Worm (Caenorhabditis elegans) whole organism, L2 larva: ENCODE measurements around the gene popl-1.

Experiments used
- C34F6.9 ChIP-seq: fragments of 150-350 bp; optimal IDR thresholded peaks from 2 replicates; lab custom pipeline; 2014; ENCODE audit warnings: missing biosample characterization, missing genetic modification characterization
- F13H6.1 ChIP-seq: sonication (generic microtip); optimal IDR thresholded peaks from 2 replicates; lab custom pipeline; 2016; ENCODE audit warnings: missing genetic modification characterization, missing compliant biosample characterization
- Y55F3AM.14 ChIP-seq: fragments of 200-800 bp; sonication (Bioruptor generic); optimal IDR thresholded peaks from 2 replicates; lab custom pipeline; 2018; ENCODE audit warnings: mild to moderate bottlenecking, missing genetic modification characterization, missing compliant biosample characterization
- ZK546.5 ChIP-seq: sonication (generic microtip); optimal IDR thresholded peaks from 2 replicates; lab custom pipeline; 2017; ENCODE audit warnings: missing biosample characterization, missing genetic modification characterization
- alr-1 ChIP-seq: fragments of 150-350 bp; optimal IDR thresholded peaks from 2 replicates; lab custom pipeline; 2014; ENCODE audit warnings: missing biosample characterization, missing genetic modification characterization
- aly-2 ChIP-seq: fragments of 150-350 bp; optimal IDR thresholded peaks from 2 replicates; lab custom pipeline; 2014; ENCODE audit warnings: missing biosample characterization, missing genetic modification characterization
- ceh-82 ChIP-seq: fragments of 150-350 bp; optimal IDR thresholded peaks from 2 replicates; lab custom pipeline; 2014; ENCODE audit warnings: missing biosample characterization, missing genetic modification characterization
- crh-2 ChIP-seq: sonication (generic microtip); optimal IDR thresholded peaks from 2 replicates; lab custom pipeline; 2017; ENCODE audit warnings: missing biosample characterization, missing genetic modification characterization
- dmd-4 ChIP-seq: sonication (generic microtip); optimal IDR thresholded peaks from 2 replicates; lab custom pipeline; 2017; ENCODE audit warnings: missing biosample characterization, missing genetic modification characterization
- elt-1 ChIP-seq: fragments of 150-350 bp; optimal IDR thresholded peaks from 2 replicates; lab custom pipeline; 2014; ENCODE audit warnings: missing biosample characterization, missing genetic modification characterization
- fos-1 ChIP-seq: fragments of 150-350 bp; optimal IDR thresholded peaks from 2 replicates; lab custom pipeline; 2014; ENCODE audit warnings: missing biosample characterization, missing genetic modification characterization
- gmeb-1 ChIP-seq: fragments of 150-350 bp; optimal IDR thresholded peaks from 2 replicates; lab custom pipeline; 2014; ENCODE audit warnings: missing biosample characterization, missing genetic modification characterization
- lin-11 ChIP-seq: fragments of 150-350 bp; sonication (generic microtip); optimal IDR thresholded peaks from 2 replicates; lab custom pipeline; 2014; ENCODE audit warnings: missing biosample characterization, missing genetic modification characterization, inconsistent platforms, mixed read lengths
- lin-13 ChIP-seq: fragments of 150-350 bp; optimal IDR thresholded peaks from 2 replicates; lab custom pipeline; 2014; ENCODE audit warnings: missing biosample characterization, missing genetic modification reagents, missing genetic modification characterization
- lsy-2 ChIP-seq, 2 experiments: fragments of 150-350 bp in 1 of 2; sonication (generic microtip) in 1 of 2; optimal IDR thresholded peaks; 2 replicates each; lab custom pipeline; 2014 to 2017; ENCODE audit warnings: missing biosample characterization in 2 of 2, missing genetic modification characterization in 2 of 2
- mab-5 ChIP-seq: fragments of 150-350 bp; optimal IDR thresholded peaks from 2 replicates; lab custom pipeline; 2014; ENCODE audit warnings: missing biosample characterization, missing genetic modification characterization
- mbf-1 ChIP-seq: sonication (generic microtip); optimal IDR thresholded peaks from 2 replicates; lab custom pipeline; 2017; ENCODE audit warnings: missing biosample characterization, missing genetic modification characterization
- mdl-1 ChIP-seq, 2 experiments: fragments of 150-350 bp in 1 of 2; sonication (generic microtip) in 1 of 2; optimal IDR thresholded peaks; 2 replicates each; lab custom pipeline; 2017; ENCODE audit warnings: missing biosample characterization in 2 of 2, missing genetic modification characterization in 2 of 2
- nhr-10 ChIP-seq: sonication (generic microtip); optimal IDR thresholded peaks from 2 replicates; lab custom pipeline; 2017; ENCODE audit warnings: missing biosample characterization, missing genetic modification characterization
- nhr-11 ChIP-seq: fragments of 150-350 bp; optimal IDR thresholded peaks from 2 replicates; lab custom pipeline; 2014; ENCODE audit warnings: missing biosample characterization, missing genetic modification characterization
- nhr-12 ChIP-seq: fragments of 150-350 bp; optimal IDR thresholded peaks from 2 replicates; lab custom pipeline; 2014; ENCODE audit warnings: missing biosample characterization, missing genetic modification characterization
- nhr-129 ChIP-seq: fragments of 150-350 bp; optimal IDR thresholded peaks from 2 replicates; lab custom pipeline; 2014; ENCODE audit warnings: missing biosample characterization, missing genetic modification characterization
- nhr-21 ChIP-seq: fragments of 150-350 bp; optimal IDR thresholded peaks from 2 replicates; lab custom pipeline; 2014; ENCODE audit warnings: missing biosample characterization, missing genetic modification characterization
- nhr-237 ChIP-seq: fragments of 150-350 bp; optimal IDR thresholded peaks from 2 replicates; lab custom pipeline; 2014; ENCODE audit warnings: missing biosample characterization, missing genetic modification characterization
- nhr-25 ChIP-seq: fragments of 150-350 bp; sonication (generic microtip); optimal IDR thresholded peaks from 3 replicates; lab custom pipeline; 2014; ENCODE audit warnings: missing biosample characterization, missing genetic modification characterization
- nhr-6 ChIP-seq: fragments of 150-350 bp; optimal IDR thresholded peaks from 2 replicates; lab custom pipeline; 2014; ENCODE audit warnings: missing biosample characterization, missing genetic modification characterization
- nhr-77 ChIP-seq: fragments of 150-350 bp; optimal IDR thresholded peaks from 2 replicates; lab custom pipeline; 2014; ENCODE audit warnings: missing biosample characterization, missing genetic modification characterization
- peb-1 ChIP-seq: fragments of 150-350 bp; optimal IDR thresholded peaks from 2 replicates; lab custom pipeline; 2014; ENCODE audit warnings: missing biosample characterization, missing genetic modification characterization
- sem-4 ChIP-seq: fragments of 150-350 bp; optimal IDR thresholded peaks from 2 replicates; lab custom pipeline; 2014; ENCODE audit warnings: missing biosample characterization, missing genetic modification reagents, missing genetic modification characterization
- sma-3 ChIP-seq: sonication (generic microtip); optimal IDR thresholded peaks from 2 replicates; lab custom pipeline; 2016; ENCODE audit warnings: missing genetic modification reagents, missing genetic modification characterization, missing compliant biosample characterization
- sma-9 ChIP-seq, 2 experiments: fragments of 150-350 bp in 1 of 2; sonication (generic microtip) in 1 of 2; optimal IDR thresholded peaks; 2 replicates each; lab custom pipeline; 2014 to 2016; ENCODE audit warnings: missing genetic modification characterization in 2 of 2, mild to moderate bottlenecking in 1 of 2, missing biosample characterization in 1 of 2, missing compliant biosample characterization in 1 of 2, missing genetic modification reagents in 1 of 2, moderate library complexity in 1 of 2
- snpc-4 ChIP-seq: fragments of 150-350 bp; optimal IDR thresholded peaks from 2 replicates; lab custom pipeline; 2014; ENCODE audit warnings: missing biosample characterization, missing genetic modification characterization
- unc-55 ChIP-seq: fragments of 150-350 bp; sonication (generic microtip); optimal IDR thresholded peaks from 3 replicates; lab custom pipeline; 2014; ENCODE audit warnings: missing biosample characterization, missing genetic modification reagents, missing genetic modification characterization
- zag-1 ChIP-seq: fragments of 150-350 bp; optimal IDR thresholded peaks from 2 replicates; lab custom pipeline; 2014; ENCODE audit warnings: missing biosample characterization, missing genetic modification characterization
- ztf-1 ChIP-seq: fragments of 200-800 bp; sonication (Bioruptor generic); conservative IDR thresholded peaks from 2 replicates; pipeline ENCODE4 v1.3.6; 2022; ENCODE audit warnings: missing genetic modification characterization, missing compliant biosample characterization
- ztf-11 ChIP-seq: sonication (generic microtip); optimal IDR thresholded peaks from 2 replicates; lab custom pipeline; 2017; ENCODE audit warnings: missing biosample characterization, missing genetic modification characterization

The popl-1 gene

DNA sequence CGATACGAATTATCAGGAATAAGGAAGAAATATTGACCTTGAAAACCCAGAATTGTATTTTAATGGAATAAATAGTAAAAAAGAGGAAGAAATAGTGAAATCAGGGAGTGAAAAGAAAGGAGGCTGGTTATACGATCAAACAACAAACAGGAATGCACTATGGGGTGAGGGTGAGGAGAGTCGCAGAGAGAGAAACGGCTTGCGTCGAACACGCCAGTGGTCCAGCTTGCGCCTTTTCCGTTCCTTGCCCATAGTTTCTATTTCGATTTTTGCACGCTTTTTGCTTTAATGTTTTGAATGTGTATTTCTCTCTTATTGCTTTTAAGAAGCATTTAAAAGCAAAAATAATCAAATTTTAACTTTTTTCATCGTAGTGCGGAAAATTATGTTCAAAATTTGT is 22.9 kb upstream of the popl-1 start (continued):
- TF ChIP-seq alr-1 (tag; lab: Kevin White, UChicago) (no peak), lsy-2 (tag; optimal IDR thresholded peaks at IDR 0.05; lab: Kevin White, UChicago) (peak; percentile 48 to 93), Y55F3AM.14 (GFP tag; lab: Kevin White, UChicago) (peak; percentile 37), mab-5 (tag; lab: Kevin White, UChicago) (peak; percentile 33), sma-9 (GFP tag; optimal IDR thresholded peaks at IDR 0.05; lab: Kevin White, UChicago) (peak; percentile 83), sma-9 (tag; optimal IDR thresholded peaks at IDR 0.05; lab: Kevin White, UChicago) (no peak)

DNA sequence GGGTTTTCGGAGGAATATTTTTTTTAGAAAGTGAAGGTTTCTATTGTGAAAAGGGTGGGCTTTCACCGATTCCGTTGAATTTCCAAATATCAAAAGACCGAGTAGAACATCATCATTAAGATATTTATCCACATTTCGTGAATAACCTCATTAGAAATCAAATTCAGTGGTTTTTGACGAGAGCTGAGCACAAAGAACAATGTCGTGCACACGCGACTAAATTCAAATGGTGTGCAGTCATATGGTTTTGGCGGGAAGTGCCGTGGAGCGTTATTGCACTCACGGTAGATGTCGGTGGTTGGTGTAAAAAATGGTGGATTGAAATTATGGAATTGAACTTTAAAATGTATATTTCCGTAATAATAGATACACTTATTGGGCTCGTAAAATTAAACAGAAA is 21.9 kb upstream of the popl-1 start:
- peak; percentile 40 for TF ChIP-seq unc-55 (GFP tag; lab: Kevin White, UChicago)
- TF ChIP-seq sem-4 (tag; lab: Kevin White, UChicago) = no peak
- TF ChIP-seq sma-3 (GFP tag; lab: Kevin White, UChicago) = no peak
- peak; percentile 38 for TF ChIP-seq C34F6.9 (tag; lab: Kevin White, UChicago)
- no peak for TF ChIP-seq elt-1
- no peak for TF ChIP-seq aly-2 (tag; lab: Kevin White, UChicago)
- TF ChIP-seq sma-9 (GFP tag; optimal IDR thresholded peaks at IDR 0.05; lab: Kevin White, UChicago) = no peak
- no peak for TF ChIP-seq sma-9 (tag; optimal IDR thresholded peaks at IDR 0.05; lab: Kevin White, UChicago)
- no peak for TF ChIP-seq nhr-11 (tag; lab: Kevin White, UChicago)
- TF ChIP-seq lin-13 (GFP tag; lab: Kevin White, UChicago) = no peak
- peak in 1 of 2 experiments; percentile 15 for TF ChIP-seq lsy-2 (tag; optimal IDR thresholded peaks at IDR 0.05; lab: Kevin White, UChicago)
- TF ChIP-seq ceh-82 (tag; lab: Kevin White, UChicago) = no peak
- peak; percentile 25 for TF ChIP-seq nhr-129 (tag; lab: Kevin White, UChicago)

- TF ChIP-seq nhr-12 (tag; lab: Kevin White, UChicago) = no peak
- no peak for TF ChIP-seq ztf-11
- no peak for TF ChIP-seq fos-1 (tag; lab: Kevin White, UChicago)
- no peak for TF ChIP-seq nhr-237 (tag; lab: Kevin White, UChicago)
- no peak for TF ChIP-seq mdl-1 (tag; optimal IDR thresholded peaks at IDR 0.05; lab: Kevin White, UChicago)
- TF ChIP-seq alr-1 (tag; lab: Kevin White, UChicago) = no peak
- no peak for TF ChIP-seq nhr-10 (tag; lab: Kevin White, UChicago)
- no peak for TF ChIP-seq ZK546.5 (tag; lab: Kevin White, UChicago)
- TF ChIP-seq ztf-1 (GFP tag; lab: Robert Waterston, UW) = no peak
- no peak for TF ChIP-seq C34F6.9 (tag; lab: Kevin White, UChicago)
- no peak for TF ChIP-seq lin-13 (GFP tag; lab: Kevin White, UChicago)
- no peak for TF ChIP-seq unc-55 (GFP tag; lab: Kevin White, UChicago)
Observed at ce11 chrIII:6452278-6452677, 21.5 kb upstream of the popl-1 start, which contains the start of gene set-1. set-1 (minus strand) TSS chrIII:6452378.

DNA sequence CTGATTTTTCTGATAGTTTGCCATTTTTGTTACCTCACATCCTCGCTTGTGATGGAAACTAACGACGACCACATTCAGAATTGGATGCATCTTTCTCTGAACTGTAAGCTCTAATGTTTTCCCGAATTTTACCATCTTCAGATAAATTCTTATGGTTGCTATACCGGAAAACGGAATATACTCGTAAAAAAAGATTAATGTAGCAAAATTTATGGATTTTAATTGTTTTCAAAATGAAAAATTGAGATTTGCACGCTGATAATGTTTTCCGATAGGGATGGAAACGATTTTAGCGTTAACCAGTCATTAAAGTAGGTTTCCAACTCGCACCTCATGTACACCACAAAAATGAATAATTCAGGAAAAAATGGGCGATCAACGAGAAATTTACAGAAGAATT is 19.9 kb upstream of the popl-1 start, which contains the start of gene T26A5.6:
Gene T26A5.6, minus strand, starts transcription at position 101 of the 400 bp plus-strand sequence.
- TF ChIP-seq nhr-77 (tag; lab: Kevin White, UChicago) (no peak), Y55F3AM.14 (GFP tag; lab: Kevin White, UChicago) (no peak), zag-1 (no peak), lsy-2 (tag; optimal IDR thresholded peaks at IDR 0.05; lab: Kevin White, UChicago) (no peak), nhr-6 (tag; lab: Kevin White, UChicago) (no peak), mbf-1 (tag; lab: Kevin White, UChicago) (no peak), gmeb-1 (tag; lab: Kevin White, UChicago) (no peak)

- TF ChIP-seq ZK546.5 (tag; lab: Kevin White, UChicago) (no peak), ztf-11 (no peak), alr-1 (tag; lab: Kevin White, UChicago) (no peak), nhr-77 (tag; lab: Kevin White, UChicago) (no peak), nhr-237 (tag; lab: Kevin White, UChicago) (no peak), nhr-25 (tag; lab: Kevin White, UChicago) (no peak), lin-11 (tag; lab: Kevin White, UChicago) (no peak), fos-1 (tag; lab: Kevin White, UChicago) (no peak), crh-2 (tag; lab: Kevin White, UChicago) (no peak), nhr-21 (tag; lab: Kevin White, UChicago) (no peak), snpc-4 (tag; lab: Kevin White, UChicago) (no peak), F13H6.1 (tag; lab: Kevin White, UChicago) (no peak), lin-13 (GFP tag; lab: Kevin White, UChicago) (no peak), peb-1 (tag; lab: Kevin White, UChicago) (no peak), mbf-1 (tag; lab: Kevin White, UChicago) (no peak), aly-2 (tag; lab: Kevin White, UChicago) (no peak), dmd-4 (tag; lab: Kevin White, UChicago) (no peak)
Observed at ce11 chrIII:6449854-6450253, 19.1 kb upstream of the popl-1 start.
